Fruit fly (Drosophila melanogaster): ENCODE measurements around the gene Gbeta5.

The Gbeta5 gene

dm6 chrX:8101479-8102198 lies 50.4 kb downstream of the Gbeta5 start, which contains the start of gene CG2258 (continued):
- TF ChIP-seq CG4282 (GFP tag; optimal IDR thresholded peaks at IDR 0.05), result no peak
- TF ChIP-seq CG17186 (GFP tag; optimal IDR thresholded peaks at IDR 0.05), result no peak
- TF ChIP-seq CG6254 (GFP tag; optimal IDR thresholded peaks at IDR 0.05), result peak; percentile 67
- TF ChIP-seq CG18262 (tag; optimal IDR thresholded peaks at IDR 0.05), result peak; percentile 86
- peak; percentile 58 for TF ChIP-seq CG10274 (GFP tag; optimal IDR thresholded peaks at IDR 0.05)
- TF ChIP-seq nerfin-2 (GFP tag; IDR thresholded peaks at IDR 0.05; ENCODE audit: partially characterized antibody), result no peak
- peak; percentile 70 for TF ChIP-seq gcm (GFP tag; optimal IDR thresholded peaks at IDR 0.05)
- peak; percentile 70; the same call in 1 of the 3 replicates for TF ChIP-seq sr (GFP tag; IDR thresholded peaks at IDR 0.05)
- TF ChIP-seq CG8924 (tag; optimal IDR thresholded peaks at IDR 0.05), result peak; percentile 86
- no peak for TF ChIP-seq Stat92E (GFP tag; optimal IDR thresholded peaks at IDR 0.05)
- peak; percentile 69 for TF ChIP-seq Spps (tag; optimal IDR thresholded peaks at IDR 0.05)
- TF ChIP-seq nerfin-1 (tag; optimal IDR thresholded peaks at IDR 0.05), result peak; percentile 77
- peak; percentile 40 for TF ChIP-seq CG34376 (GFP tag; optimal IDR thresholded peaks at IDR 0.05)
- no peak for TF ChIP-seq Doc2 (GFP tag; IDR thresholded peaks at IDR 0.05)
- TF ChIP-seq CG10321 (GFP tag; IDR thresholded peaks at IDR 0.05), result peak; percentile 47; the same call in 1 of the 2 replicates
- TF ChIP-seq CG12391 (tag; optimal IDR thresholded peaks at IDR 0.05), result peak; percentile 83
- no peak for TF ChIP-seq CG16813 (GFP tag; IDR thresholded peaks at IDR 0.05; ENCODE audit: partially characterized antibody)
- TF ChIP-seq rib (GFP tag; IDR thresholded peaks at IDR 0.05), result peak; percentile 55; the same call in 1 of the 2 replicates
- no peak for TF ChIP-seq br (optimal IDR thresholded peaks at IDR 0.05)
- no peak; the same call in 1 of the 2 replicates for TF ChIP-seq amos (GFP tag; IDR thresholded peaks at IDR 0.05; ENCODE audit: partially characterized antibody)
- TF ChIP-seq vfl (GFP tag; optimal IDR thresholded peaks at IDR 0.05), result no peak
- peak; percentile 87 for TF ChIP-seq CG4424 (GFP tag; optimal IDR thresholded peaks at IDR 0.05)
- TF ChIP-seq Eip74EF (GFP tag; optimal IDR thresholded peaks at IDR 0.05), result peak in 1 of 2 experiments; percentile 83
- peak; percentile 93 for TF ChIP-seq ci (GFP tag; IDR thresholded peaks at IDR 0.05)
- peak; percentile 68; the same call in 1 of the 2 replicates for TF ChIP-seq bowl (GFP tag; IDR thresholded peaks at IDR 0.05)
- TF ChIP-seq ssp (GFP tag; IDR thresholded peaks at IDR 0.05), result peak; percentile 73
- TF ChIP-seq H15 (GFP tag; IDR thresholded peaks at IDR 0.05), result peak; percentile 84
- TF ChIP-seq CG6683 (GFP tag; optimal IDR thresholded peaks at IDR 0.05), result peak; percentile 60
- peak; percentile 75 for TF ChIP-seq CG3407 (GFP tag; optimal IDR thresholded peaks at IDR 0.05)
- TF ChIP-seq Ets65A (GFP tag), result peak; percentile 98
- TF ChIP-seq E2f2 (GFP tag; IDR thresholded peaks at IDR 0.05), result peak; percentile 85
- no peak for TF ChIP-seq luna (GFP tag; optimal IDR thresholded peaks at IDR 0.05)
- peak; percentile 74 for TF ChIP-seq bcd (GFP tag; optimal IDR thresholded peaks at IDR 0.05)
- TF ChIP-seq dan (GFP tag; IDR thresholded peaks at IDR 0.05), result no peak
- peak; percentile 38 for TF ChIP-seq CG3995 (GFP tag; optimal IDR thresholded peaks at IDR 0.05)
- no peak for TF ChIP-seq pfk (GFP tag; optimal IDR thresholded peaks at IDR 0.05)
- TF ChIP-seq Hmr (GFP tag; optimal IDR thresholded peaks at IDR 0.05), result peak; percentile 85
- no peak for TF ChIP-seq Camta (GFP tag; optimal IDR thresholded peaks at IDR 0.05)
- TF ChIP-seq CG3163 (GFP tag; optimal IDR thresholded peaks at IDR 0.05), result peak; percentile 10
- no peak for TF ChIP-seq mld (GFP tag; IDR thresholded peaks at IDR 0.05; ENCODE audit: partially characterized antibody)
- peak; percentile 73 for TF ChIP-seq Six4 (GFP tag; optimal IDR thresholded peaks at IDR 0.05)
- TF ChIP-seq pho (GFP tag; optimal IDR thresholded peaks at IDR 0.05), result peak; percentile 61
- peak; percentile 79 for TF ChIP-seq gce (GFP tag; IDR thresholded peaks at IDR 0.05)
- no peak for TF ChIP-seq Kr (GFP tag; optimal IDR thresholded peaks at IDR 0.05)
- peak; percentile 74 for TF ChIP-seq ewg (GFP tag; optimal IDR thresholded peaks at IDR 0.05)
- TF ChIP-seq kah (GFP tag; optimal IDR thresholded peaks at IDR 0.05), result peak; percentile 60
- no peak for TF ChIP-seq p53 (GFP tag; optimal IDR thresholded peaks at IDR 0.05)
- peak; percentile 91 for TF ChIP-seq lmd (GFP tag; IDR thresholded peaks at IDR 0.05)
- peak; percentile 37; the same call in 1 of the 3 replicates for TF ChIP-seq Doc3 (GFP tag; IDR thresholded peaks at IDR 0.05; ENCODE audit: partially characterized antibody)

Measured in whole organism, embryonic.